Fruit fly (Drosophila melanogaster) S2 (cell line): ENCODE data around the gene CG32299.

Experiments
- CG8478 ChIP-seq: fragments of >200 bp; optimal IDR thresholded peaks from 2 replicates; lab custom pipeline; 2018
- CTCF ChIP-seq, 2 experiments: fragments of >200 bp; optimal IDR thresholded peaks; 2 replicates each; lab custom pipeline; 2018

The CG32299 gene

dm6 chr3L:2387816-2388215 lies 3.0 kb downstream of the CG32299 start:
- TF ChIP-seq CTCF (optimal IDR thresholded peaks at IDR 0.05; lab: Kevin White, UChicago) (no peak), CG8478 (no peak)

- TF ChIP-seq CG8478 (no peak), CTCF (optimal IDR thresholded peaks at IDR 0.05; lab: Kevin White, UChicago) (no peak)
These were observed 4.4 kb downstream of the CG32299 start for dm6 chr3L:2386433-2386832.

dm6 chr3L:2385325-2386007 lies 5.3 kb downstream of the CG32299 start:
- TF ChIP-seq CG8478 = no peak
- no peak for TF ChIP-seq CTCF (optimal IDR thresholded peaks at IDR 0.05; lab: Kevin White, UChicago)

dm6 chr3L:2379472-2379871 lies 11.3 kb downstream of the CG32299 start:
- TF ChIP-seq CTCF (optimal IDR thresholded peaks at IDR 0.05; lab: Kevin White, UChicago) = no peak
- no peak for TF ChIP-seq CG8478

dm6 chr3L:2378549-2378948 lies 12.2 kb downstream of the CG32299 start:
- TF ChIP-seq CTCF (optimal IDR thresholded peaks at IDR 0.05; lab: Kevin White, UChicago) (no peak), CG8478 (no peak)

dm6 chr3L:2377114-2377783 lies 13.5 kb downstream of the CG32299 start, which contains the start of the genes CG15877 and Svil:
Gene CG15877, minus strand, starts transcription at chr3L:2377556.
Gene Svil, plus strand, starts transcription at chr3L:2377655.
- no peak for TF ChIP-seq CG8478
- TF ChIP-seq CTCF (optimal IDR thresholded peaks at IDR 0.05; lab: Kevin White, UChicago) = peak in 1 of 2 experiments; percentile 34

dm6 chr3L:2373421-2374043 lies 17.3 kb downstream of the CG32299 start, which contains the start of the genes mRpL23 and CG9004:
Gene mRpL23, minus strand, starts transcription at chr3L:2373704.
Gene CG9004, plus strand, starts transcription at chr3L:2373728.
- TF ChIP-seq CTCF (optimal IDR thresholded peaks at IDR 0.05; lab: Kevin White, UChicago) = no peak
- no peak for TF ChIP-seq CG8478

- no peak for TF ChIP-seq CTCF (optimal IDR thresholded peaks at IDR 0.05; lab: Kevin White, UChicago)
- TF ChIP-seq CG8478 = no peak
These were observed 18.9 kb downstream of the CG32299 start, which contains the start of the genes CG1317 and CG8993 for dm6 chr3L:2371882-2372281. Gene CG1317, minus strand, starts transcription at chr3L:2371939. Gene CG8993, plus strand, starts transcription at chr3L:2372199.

dm6 chr3L:2360257-2360656 lies 30.5 kb downstream of the CG32299 start, which contains the start of gene CG13801:
Gene CG13801, plus strand, starts transcription at chr3L:2360557.
- TF ChIP-seq CTCF (optimal IDR thresholded peaks at IDR 0.05; lab: Kevin White, UChicago) (no peak), CG8478 (no peak)
